Worm (Caenorhabditis elegans): ENCODE data around the gene srz-31.

ce11 chrIV:14091242-14091641 lies 45.9 kb upstream of the srz-31 start, which contains the start of gene noah-2:
- no peak for TF ChIP-seq unc-39 (tag; optimal IDR thresholded peaks at IDR 0.05)
- no peak for TF ChIP-seq unc-62 (GFP tag; optimal IDR thresholded peaks at IDR 0.05)
- no peak for TF ChIP-seq nhr-6 (tag; optimal IDR thresholded peaks at IDR 0.05)
- TF ChIP-seq nhr-11 (tag; optimal IDR thresholded peaks at IDR 0.05): no peak
- no peak for TF ChIP-seq lsy-2 (tag; optimal IDR thresholded peaks at IDR 0.05)
- TF ChIP-seq F13H6.1 (tag; optimal IDR thresholded peaks at IDR 0.05): no peak
- TF ChIP-seq skn-1 (tag; optimal IDR thresholded peaks at IDR 0.05): no peak
- no peak for TF ChIP-seq elt-3 (tag; optimal IDR thresholded peaks at IDR 0.05)
- no peak for TF ChIP-seq ama-1 (optimal IDR thresholded peaks at IDR 0.05)
- no peak for TF ChIP-seq sem-4 (tag; optimal IDR thresholded peaks at IDR 0.05)

Data from whole organism, L2 larva.